Worm (Caenorhabditis elegans) whole organism, L1 larva: ENCODE data around the gene F38E9.4.

Experiments
- F16B12.6 ChIP-seq: fragments of 150-350 bp; optimal IDR thresholded peaks from 2 replicates; lab custom pipeline; 2014; ENCODE audit warnings: missing biosample characterization, missing genetic modification characterization
- aha-1 ChIP-seq: fragments of 150-350 bp; optimal IDR thresholded peaks from 2 replicates; lab custom pipeline; 2014; ENCODE audit warnings: missing biosample characterization, missing genetic modification characterization
- aly-2 ChIP-seq: fragments of 150-350 bp; optimal IDR thresholded peaks from 2 replicates; lab custom pipeline; 2014; ENCODE audit warnings: missing biosample characterization, missing genetic modification characterization
- ama-1 ChIP-seq: fragments of 150-350 bp; optimal IDR thresholded peaks from 2 replicates; lab custom pipeline; 2014
- ceh-63 ChIP-seq: fragments of 200-800 bp; sonication (Bioruptor generic); optimal IDR thresholded peaks from 2 replicates; lab custom pipeline; 2018; ENCODE audit warnings: mild to moderate bottlenecking, missing genetic modification characterization, missing compliant biosample characterization
- ceh-8 ChIP-seq: fragments of 200-800 bp; sonication (Bioruptor generic); optimal IDR thresholded peaks from 2 replicates; lab custom pipeline; 2018; ENCODE audit warnings: mild to moderate bottlenecking, missing genetic modification characterization, moderate library complexity, missing compliant biosample characterization
- dpl-1 ChIP-seq, 3 experiments: fragments of 150-350 bp in 2 of 3; sonication (generic microtip) in 1 of 3; optimal IDR thresholded peaks; 2 replicates each; lab custom pipeline; 2014 to 2017; ENCODE audit warnings: missing biosample characterization in 3 of 3, missing genetic modification characterization in 3 of 3, missing genetic modification reagents in 3 of 3
- dsc-1 ChIP-seq: sonication (generic microtip); optimal IDR thresholded peaks from 2 replicates; lab custom pipeline; 2016; ENCODE audit warnings: mild to moderate bottlenecking, missing genetic modification characterization, missing compliant biosample characterization
- efl-3 ChIP-seq: fragments of 200-800 bp; sonication (Bioruptor generic); optimal IDR thresholded peaks from 2 replicates; lab custom pipeline; 2018; ENCODE audit warnings: mild to moderate bottlenecking, missing genetic modification characterization, missing compliant biosample characterization
- egl-27 ChIP-seq, 2 experiments: fragments of 150-350 bp in 1 of 2; sonication (generic microtip); optimal IDR thresholded peaks; 3 replicates each; lab custom pipeline; 2017 to 2018; ENCODE audit warnings: missing biosample characterization in 2 of 2, missing genetic modification characterization in 2 of 2, missing genetic modification reagents in 2 of 2
- elt-2 ChIP-seq: sonication (generic microtip); optimal IDR thresholded peaks from 2 replicates; lab custom pipeline; 2016; ENCODE audit warnings: missing genetic modification characterization, mild to moderate bottlenecking, inconsistent platforms, missing compliant biosample characterization, missing genetic modification reagents
- elt-3 ChIP-seq, 6 experiments: fragments of 150-350 bp in 1 of 6; sonication (generic microtip); optimal IDR thresholded peaks; 2 replicates each; lab custom pipeline; 2017 to 2018; ENCODE audit warnings: missing biosample characterization in 6 of 6, missing genetic modification characterization in 6 of 6, inconsistent platforms in 1 of 6
- fkh-10 ChIP-seq: sonication (generic microtip); optimal IDR thresholded peaks from 2 replicates; lab custom pipeline; 2017; ENCODE audit warnings: missing biosample characterization, missing genetic modification reagents, missing genetic modification characterization
- fkh-4 ChIP-seq: sonication (generic microtip); optimal IDR thresholded peaks from 2 replicates; lab custom pipeline; 2016; ENCODE audit warnings: missing compliant biosample characterization, missing genetic modification characterization, borderline replicate concordance
- grh-1 ChIP-seq: fragments of 200-800 bp; sonication (Bioruptor generic); IDR thresholded peaks from 2 replicates; pipeline ENCODE4 v1.3.6; 2022; ENCODE audit warnings: missing genetic modification reagents, missing genetic modification characterization, missing compliant biosample characterization
- hlh-4 ChIP-seq: sonication (generic microtip); optimal IDR thresholded peaks from 2 replicates; lab custom pipeline; 2016; ENCODE audit warnings: mild to moderate bottlenecking, missing genetic modification characterization, missing compliant biosample characterization
- hpl-2 ChIP-seq: fragments of 150-350 bp; optimal IDR thresholded peaks from 2 replicates; lab custom pipeline; 2014; ENCODE audit warnings: missing biosample characterization, missing genetic modification reagents, missing genetic modification characterization
- isw-1 ChIP-seq: fragments of 200-800 bp; sonication (Bioruptor generic); IDR thresholded peaks from 2 replicates; pipeline ENCODE4 v1.3.6; 2022; ENCODE audit warnings: missing genetic modification characterization, missing compliant biosample characterization
- lin-14 ChIP-seq: fragments of 200-800 bp; sonication (Bioruptor generic); optimal IDR thresholded peaks from 2 replicates; lab custom pipeline; 2018; ENCODE audit warnings: mild to moderate bottlenecking, missing genetic modification characterization, moderate library complexity, missing compliant biosample characterization
- lin-39 ChIP-seq: fragments of 150-350 bp; optimal IDR thresholded peaks from 2 replicates; lab custom pipeline; 2014; ENCODE audit warnings: missing biosample characterization, missing genetic modification reagents, missing genetic modification characterization
- lsy-2 ChIP-seq, 2 experiments: fragments of 150-350 bp; optimal IDR thresholded peaks; 2 replicates each; lab custom pipeline; 2014; ENCODE audit warnings: missing biosample characterization in 2 of 2, missing genetic modification characterization in 2 of 2
- mdl-1 ChIP-seq, 2 experiments: fragments of 150-350 bp; optimal IDR thresholded peaks; 2 replicates each; lab custom pipeline; 2014 to 2017; ENCODE audit warnings: missing biosample characterization in 2 of 2, missing genetic modification characterization in 2 of 2, inconsistent platforms in 1 of 2
- mef-2 ChIP-seq: fragments of 150-350 bp; optimal IDR thresholded peaks from 2 replicates; lab custom pipeline; 2014; ENCODE audit warnings: missing biosample characterization, missing genetic modification characterization
- nhr-11 ChIP-seq: fragments of 150-350 bp; optimal IDR thresholded peaks from 2 replicates; lab custom pipeline; 2014; ENCODE audit warnings: missing biosample characterization, missing genetic modification characterization
- nhr-12 ChIP-seq: sonication (generic microtip); optimal IDR thresholded peaks from 2 replicates; lab custom pipeline; 2017; ENCODE audit warnings: missing biosample characterization, missing genetic modification characterization
- nhr-19 ChIP-seq: fragments of 200-800 bp; sonication (Bioruptor generic); conservative IDR thresholded peaks from 2 replicates; pipeline ENCODE4 v1.3.6; 2022; ENCODE audit warnings: missing genetic modification characterization, missing compliant biosample characterization
- nhr-47 ChIP-seq: sonication (generic microtip); optimal IDR thresholded peaks from 2 replicates; lab custom pipeline; 2016; ENCODE audit warnings: mild to moderate bottlenecking, missing genetic modification characterization, moderate library complexity, missing compliant biosample characterization
- nhr-71 ChIP-seq: sonication (generic microtip); optimal IDR thresholded peaks from 2 replicates; lab custom pipeline; 2016; ENCODE audit warnings: mild to moderate bottlenecking, missing genetic modification characterization, moderate library complexity, missing compliant biosample characterization
- nhr-85 ChIP-seq: sonication (generic microtip); peaks from one replicate; lab custom pipeline; 2016; ENCODE audit warnings: missing genetic modification characterization, inconsistent platforms, missing compliant biosample characterization
- pag-3 ChIP-seq: sonication (generic microtip); optimal IDR thresholded peaks from 2 replicates; lab custom pipeline; 2017; ENCODE audit warnings: missing genetic modification characterization, mild to moderate bottlenecking, missing compliant biosample characterization, antibody characterized with exemption, borderline replicate concordance; ENCODE audit not compliant: insufficient read depth
- rnt-1 ChIP-seq: sonication (generic microtip); optimal IDR thresholded peaks from 2 replicates; lab custom pipeline; 2016; ENCODE audit warnings: mild to moderate bottlenecking, missing genetic modification characterization, moderate library complexity, missing compliant biosample characterization
- skn-1 ChIP-seq: fragments of 150-350 bp; optimal IDR thresholded peaks from 2 replicates; lab custom pipeline; 2014; ENCODE audit warnings: missing biosample characterization, missing genetic modification characterization
- snu-23 ChIP-seq: sonication (generic microtip); optimal IDR thresholded peaks from 2 replicates; lab custom pipeline; 2016; ENCODE audit warnings: missing genetic modification characterization, missing compliant biosample characterization
- tbx-2 ChIP-seq: sonication (generic microtip); optimal IDR thresholded peaks from 2 replicates; lab custom pipeline; 2016; ENCODE audit warnings: missing genetic modification characterization, missing compliant biosample characterization
- unc-30 ChIP-seq: sonication (generic microtip); optimal IDR thresholded peaks from 2 replicates; lab custom pipeline; 2017; ENCODE audit warnings: missing biosample characterization, missing genetic modification characterization
- unc-62 ChIP-seq: fragments of 150-350 bp; optimal IDR thresholded peaks from 2 replicates; lab custom pipeline; 2014; ENCODE audit warnings: missing biosample characterization, missing genetic modification reagents, missing genetic modification characterization
- unc-86 ChIP-seq: sonication (generic microtip); optimal IDR thresholded peaks from 2 replicates; lab custom pipeline; 2016; ENCODE audit warnings: missing genetic modification characterization, missing compliant biosample characterization
- vab-15 ChIP-seq: sonication (generic microtip); optimal IDR thresholded peaks from 2 replicates; lab custom pipeline; 2017; ENCODE audit warnings: missing genotype, mild to moderate bottlenecking, missing genetic modification characterization, missing compliant biosample characterization
- zip-4 ChIP-seq: fragments of 200-800 bp; sonication (Bioruptor generic); optimal IDR thresholded peaks from 2 replicates; lab custom pipeline; 2018; ENCODE audit warnings: mild to moderate bottlenecking, missing genetic modification characterization, moderate library complexity, missing compliant biosample characterization
- ztf-4 ChIP-seq: fragments of 150-350 bp; optimal IDR thresholded peaks from 2 replicates; lab custom pipeline; 2014; ENCODE audit warnings: missing biosample characterization, missing genetic modification characterization

The F38E9.4 gene

ce11 chrX:16470758-16471157 is 19.0 kb downstream of the F38E9.4 start, which contains the start of gene F38E9.1:
F38E9.1 (plus strand) TSS chrX:16471058.
- no peak for TF ChIP-seq egl-27 (tag; optimal IDR thresholded peaks at IDR 0.05; lab: Kevin White, UChicago)
- TF ChIP-seq nhr-12 (tag; lab: Kevin White, UChicago), result no peak
- TF ChIP-seq aly-2 (tag; lab: Kevin White, UChicago), result no peak
- no peak for TF ChIP-seq nhr-11 (tag; lab: Kevin White, UChicago)
- TF ChIP-seq nhr-47 (tag; lab: Kevin White, UChicago), result no peak
- no peak for TF ChIP-seq nhr-85 (tag; lab: Kevin White, UChicago)
- TF ChIP-seq F16B12.6, result no peak
- no peak for TF ChIP-seq unc-62
- TF ChIP-seq lin-39 (tag; lab: Kevin White, UChicago), result no peak
- no peak for TF ChIP-seq hlh-4 (tag; lab: Kevin White, UChicago)
- no peak for TF ChIP-seq fkh-4 (tag; lab: Kevin White, UChicago)
- no peak for TF ChIP-seq vab-15 (tag; lab: Kevin White, UChicago)
- TF ChIP-seq fkh-10 (GFP tag; lab: Kevin White, UChicago), result no peak
- no peak for TF ChIP-seq ceh-8 (GFP tag; lab: Kevin White, UChicago)

- TF ChIP-seq nhr-19 (GFP tag; lab: Robert Waterston, UW), result no peak
- TF ChIP-seq fkh-10 (GFP tag; lab: Kevin White, UChicago), result peak; percentile 51
- TF ChIP-seq elt-3 (tag; optimal IDR thresholded peaks at IDR 0.05; lab: Kevin White, UChicago), result no peak
- TF ChIP-seq snu-23, result no peak
- TF ChIP-seq lin-14 (GFP tag; lab: Kevin White, UChicago), result peak; percentile 55
- TF ChIP-seq efl-3 (GFP tag; lab: Kevin White, UChicago), result no peak
Observed at ce11 chrX:16480232-16480631, 28.5 kb downstream of the F38E9.4 start.

ce11 chrX:16481026-16481425 is 29.3 kb downstream of the F38E9.4 start:
- TF ChIP-seq elt-3 (tag; optimal IDR thresholded peaks at IDR 0.05; lab: Kevin White, UChicago) (no peak), ceh-8 (GFP tag; lab: Kevin White, UChicago) (peak; percentile 69), hpl-2 (GFP tag; lab: Kevin White, UChicago) (no peak), lin-14 (GFP tag; lab: Kevin White, UChicago) (peak; percentile 74), grh-1 (GFP tag; lab: Robert Waterston, UW) (no peak), dsc-1 (tag; lab: Kevin White, UChicago) (peak; percentile 48), nhr-12 (tag; lab: Kevin White, UChicago) (no peak), lsy-2 (tag; optimal IDR thresholded peaks at IDR 0.05; lab: Kevin White, UChicago) (peak; percentile 16 to 64), ceh-63 (GFP tag; lab: Kevin White, UChicago) (no peak), tbx-2 (peak; percentile 55)

- TF ChIP-seq F16B12.6 (no peak), fkh-4 (tag; lab: Kevin White, UChicago) (no peak), unc-30 (no peak), mef-2 (tag; lab: Kevin White, UChicago) (no peak), mdl-1 (tag; optimal IDR thresholded peaks at IDR 0.05; lab: Kevin White, UChicago) (no peak), dsc-1 (tag; lab: Kevin White, UChicago) (no peak), nhr-47 (tag; lab: Kevin White, UChicago) (no peak), ama-1 (lab: Kevin White, UChicago) (no peak), lin-39 (tag; lab: Kevin White, UChicago) (no peak)
Observed at ce11 chrX:16482944-16483343, 31.2 kb downstream of the F38E9.4 start.

- TF ChIP-seq elt-2, result peak; percentile 3
- no peak for TF ChIP-seq ztf-4
- TF ChIP-seq, all 84 proteins: peak for 1
Observed at ce11 chrX:16484043-16484442, 32.3 kb downstream of the F38E9.4 start.

ce11 chrX:16484681-16485080 is 32.9 kb downstream of the F38E9.4 start:
- TF ChIP-seq nhr-71 (tag; lab: Kevin White, UChicago) (peak; percentile 69), isw-1 (GFP tag; lab: Robert Waterston, UW) (peak; percentile 13; the same call in 1 of the 2 replicates), aha-1 (tag; lab: Kevin White, UChicago) (no peak), lsy-2 (tag; optimal IDR thresholded peaks at IDR 0.05; lab: Kevin White, UChicago) (peak in 1 of 2 experiments; percentile 59), zip-4 (GFP tag; lab: Kevin White, UChicago) (no peak), fkh-10 (GFP tag; lab: Kevin White, UChicago) (peak; percentile 58), skn-1 (tag; lab: Kevin White, UChicago) (peak; percentile 29), unc-62 (no peak), lin-14 (GFP tag; lab: Kevin White, UChicago) (peak; percentile 93), dpl-1 (GFP tag; optimal IDR thresholded peaks at IDR 0.05; lab: Kevin White, UChicago) (no peak), unc-86 (tag; lab: Kevin White, UChicago) (peak; percentile 22), pag-3 (no peak), lin-39 (tag; lab: Kevin White, UChicago) (no peak), rnt-1 (peak; percentile 47), snu-23 (peak; percentile 34), aly-2 (tag; lab: Kevin White, UChicago) (no peak), dsc-1 (tag; lab: Kevin White, UChicago) (peak; percentile 40)
